Worm (Caenorhabditis elegans) whole organism, L4 larva: ENCODE results near the gene Y54F10AL.1.
"Not testable (repeated sequence)": the region's sequence is repeated elsewhere in the genome, so short reads cannot be mapped to it uniquely, and the experiment has no call there.

ENCODE experiments used
- F26F4.8 ChIP-seq: fragments of 200-800 bp; sonication (Bioruptor generic); conservative IDR thresholded peaks from 2 replicates; pipeline ENCODE4 v1.3.6; 2022; ENCODE audit warnings: missing genetic modification characterization, missing compliant biosample characterization
- T26A8.4 ChIP-seq: fragments of 200-800 bp; sonication (Bioruptor generic); IDR thresholded peaks from 2 replicates; pipeline ENCODE4 v1.3.6; 2022; ENCODE audit warnings: missing genetic modification characterization, missing compliant biosample characterization
- Y105C5A.15 ChIP-seq: fragments of 200-800 bp; sonication (Bioruptor generic); IDR thresholded peaks from 2 replicates; pipeline ENCODE4 v1.3.6; 2022; ENCODE audit warnings: missing genetic modification characterization, missing compliant biosample characterization
- Y48G9A.11 ChIP-seq: fragments of 200-800 bp; sonication (Bioruptor generic); IDR thresholded peaks from 2 replicates; pipeline ENCODE4 v1.3.6; 2022; ENCODE audit warnings: missing genetic modification reagents, missing genetic modification characterization, missing compliant biosample characterization
- aha-1 ChIP-seq: fragments of 150-350 bp; peaks from one replicate; lab custom pipeline; 2014; ENCODE audit warnings: missing biosample characterization, missing genetic modification characterization
- ama-1 ChIP-seq: fragments of 150-350 bp; optimal IDR thresholded peaks from 2 replicates; lab custom pipeline; 2014; ENCODE audit warnings: inconsistent platforms, mixed read lengths
- attf-4 ChIP-seq: sonication (generic microtip); optimal IDR thresholded peaks from 3 replicates; lab custom pipeline; 2017; ENCODE audit warnings: missing biosample characterization, missing genetic modification characterization
- ceh-28 ChIP-seq: fragments of 150-350 bp; optimal IDR thresholded peaks from 2 replicates; lab custom pipeline; 2014; ENCODE audit warnings: missing biosample characterization, missing genetic modification reagents, missing genetic modification characterization
- ceh-44 ChIP-seq: fragments of 200-800 bp; sonication (Bioruptor generic); IDR thresholded peaks from 2 replicates; pipeline ENCODE4 v1.3.6; 2022; ENCODE audit warnings: missing genetic modification reagents, missing genetic modification characterization, missing compliant biosample characterization
- ceh-82 ChIP-seq: sonication (generic microtip); optimal IDR thresholded peaks from 2 replicates; lab custom pipeline; 2017; ENCODE audit warnings: missing biosample characterization, missing genetic modification characterization
- dmd-6 ChIP-seq: fragments of 200-800 bp; sonication (Bioruptor generic); IDR thresholded peaks from 2 replicates; pipeline ENCODE4 v1.3.6; 2022; ENCODE audit warnings: missing genetic modification reagents, missing genetic modification characterization, missing compliant biosample characterization
- dmd-8 ChIP-seq: fragments of 200-800 bp; sonication (Bioruptor generic); IDR thresholded peaks from 2 replicates; pipeline ENCODE4 v1.3.6; 2022; ENCODE audit warnings: missing genetic modification characterization, missing compliant biosample characterization
- dmd-9 ChIP-seq: fragments of 200-800 bp; sonication (Bioruptor generic); IDR thresholded peaks from 2 replicates; pipeline ENCODE4 v1.3.6; 2022; ENCODE audit warnings: missing genetic modification reagents, missing genetic modification characterization, missing compliant biosample characterization
- dpl-1 ChIP-seq: fragments of 150-350 bp; optimal IDR thresholded peaks from 2 replicates; lab custom pipeline; 2014; ENCODE audit warnings: missing biosample characterization, missing genetic modification reagents, missing genetic modification characterization
- egl-43 ChIP-seq: fragments of 200-800 bp; sonication (Bioruptor generic); IDR thresholded peaks from 2 replicates; pipeline ENCODE4 v1.3.6; 2022; ENCODE audit warnings: missing genetic modification reagents, missing genetic modification characterization, missing compliant biosample characterization
- fkh-10 ChIP-seq: fragments of 150-350 bp; optimal IDR thresholded peaks from 2 replicates; lab custom pipeline; 2014; ENCODE audit warnings: missing biosample characterization, missing genetic modification reagents, missing genetic modification characterization
- hif-1 ChIP-seq, 2 experiments: sonication (generic microtip); optimal IDR thresholded peaks; 2 replicates each; lab custom pipeline; 2016 to 2017; ENCODE audit warnings: missing compliant biosample characterization in 2 of 2, missing genetic modification characterization in 2 of 2, missing genetic modification reagents in 2 of 2, missing genotype in 2 of 2, mild to moderate bottlenecking in 1 of 2
- hmg-1.1 ChIP-seq: fragments of 200-800 bp; sonication (Bioruptor generic); IDR thresholded peaks from 2 replicates; pipeline ENCODE4 v1.3.6; 2022; ENCODE audit warnings: missing genetic modification reagents, missing genetic modification characterization, missing compliant biosample characterization
- lim-7 ChIP-seq: fragments of 200-800 bp; sonication (Bioruptor generic); IDR thresholded peaks from 2 replicates; pipeline ENCODE4 v1.3.6; 2022; ENCODE audit warnings: missing genetic modification characterization, missing compliant biosample characterization
- lin-13 ChIP-seq: fragments of 150-350 bp; optimal IDR thresholded peaks from 2 replicates; lab custom pipeline; 2014; ENCODE audit warnings: missing biosample characterization, missing genetic modification reagents, missing genetic modification characterization
- lin-38 ChIP-seq: fragments of 200-800 bp; sonication (Bioruptor generic); IDR thresholded peaks from 2 replicates; pipeline ENCODE4 v1.3.6; 2022; ENCODE audit warnings: missing genetic modification reagents, missing genetic modification characterization, missing compliant biosample characterization
- lsy-2 ChIP-seq, 2 experiments: fragments of 150-350 bp in 1 of 2; sonication (generic microtip) in 1 of 2; optimal IDR thresholded peaks; 2 replicates each; lab custom pipeline; 2014 to 2017; ENCODE audit warnings: missing biosample characterization in 2 of 2, missing genetic modification characterization in 2 of 2
- madf-5 ChIP-seq, 2 experiments: fragments of 200-800 bp; sonication (Bioruptor generic); IDR thresholded peaks; 2 replicates each; pipeline ENCODE4 v1.3.6; 2022; ENCODE audit warnings: missing compliant biosample characterization in 2 of 2, missing genetic modification characterization in 2 of 2
- madf-9 ChIP-seq: fragments of 200-800 bp; sonication (Bioruptor generic); conservative IDR thresholded peaks from 2 replicates; pipeline ENCODE4 v1.3.6; 2022; ENCODE audit warnings: missing genetic modification reagents, missing genetic modification characterization, missing compliant biosample characterization
- mdt-29 ChIP-seq: fragments of 200-800 bp; sonication (Bioruptor generic); IDR thresholded peaks from 2 replicates; pipeline ENCODE4 v1.3.6; 2022; ENCODE audit warnings: missing genetic modification reagents, missing genetic modification characterization, missing compliant biosample characterization
- nhr-237 ChIP-seq: sonication (generic microtip); optimal IDR thresholded peaks from 2 replicates; lab custom pipeline; 2017; ENCODE audit warnings: missing biosample characterization, missing genetic modification characterization
- nhr-25 ChIP-seq: sonication (generic microtip); optimal IDR thresholded peaks from 2 replicates; lab custom pipeline; 2017; ENCODE audit warnings: missing genetic modification characterization, mild to moderate bottlenecking, missing compliant biosample characterization, antibody characterized with exemption, moderate library complexity, borderline replicate concordance; ENCODE audit not compliant: insufficient read depth
- nhr-48 ChIP-seq: sonication (generic microtip); optimal IDR thresholded peaks from 2 replicates; lab custom pipeline; 2016; ENCODE audit warnings: mild to moderate bottlenecking, missing genetic modification characterization, missing compliant biosample characterization
- pha-4 ChIP-seq, 2 experiments: fragments of 150-350 bp in 1 of 2; fragments of 200-800 bp in 1 of 2; sonication (Bioruptor generic) in 1 of 2; IDR thresholded peaks in 1 of 2; optimal IDR thresholded peaks in 1 of 2; 2 replicates each; pipeline versions ENCODE4 v1.3.6 to Lab custom; 2014 to 2022; ENCODE audit warnings: missing genetic modification characterization in 2 of 2, missing genetic modification reagents in 2 of 2, missing biosample characterization in 1 of 2, missing compliant biosample characterization in 1 of 2
- saeg-2 ChIP-seq: fragments of 200-800 bp; sonication (Bioruptor generic); IDR thresholded peaks from 2 replicates; pipeline ENCODE4 v1.3.6; 2022; ENCODE audit warnings: missing genetic modification reagents, missing genetic modification characterization, missing compliant biosample characterization
- snpc-1.2 ChIP-seq: fragments of 200-800 bp; sonication (Bioruptor generic); IDR thresholded peaks from 2 replicates; pipeline ENCODE4 v1.3.6; 2022; ENCODE audit warnings: missing genetic modification reagents, missing genetic modification characterization, missing compliant biosample characterization
- tra-1 ChIP-seq: fragments of 200-800 bp; sonication (Bioruptor generic); IDR thresholded peaks from 2 replicates; pipeline ENCODE4 v1.3.6; 2022; ENCODE audit warnings: missing genetic modification reagents, missing genetic modification characterization, missing compliant biosample characterization
- unc-62 ChIP-seq, 3 experiments: fragments of 150-350 bp in 1 of 3; sonication (generic microtip); optimal IDR thresholded peaks in 2 of 3; peaks in 1 of 3; 1 replicate in 1 of 3; 2 replicates in 2 of 3; lab custom pipeline; 2014 to 2017; ENCODE audit warnings: missing biosample characterization in 3 of 3, missing genetic modification characterization in 3 of 3, missing genetic modification reagents in 3 of 3, missing genotype in 1 of 3
- vab-7 ChIP-seq: fragments of 200-800 bp; sonication (Bioruptor generic); IDR thresholded peaks from 2 replicates; pipeline ENCODE4 v1.3.6; 2022; ENCODE audit warnings: missing genetic modification reagents, missing genetic modification characterization, missing compliant biosample characterization

Gene Y54F10AL.1

ce11 chrIII:2477303-2477702 is 10.2 kb upstream of the Y54F10AL.1 start:
- TF ChIP-seq ama-1 (lab: Kevin White, UChicago) (no peak), lin-13 (GFP tag; lab: Kevin White, UChicago) (no peak), ceh-44 (GFP tag; lab: Robert Waterston, UW) (no peak), lin-38 (GFP tag; lab: Robert Waterston, UW) (peak; percentile 62)

- TF ChIP-seq snpc-1.2 (no peak), ceh-44 (GFP tag; lab: Robert Waterston, UW) (no peak), nhr-237 (no peak), dpl-1 (GFP tag; lab: Kevin White, UChicago) (no peak), ceh-28 (tag; lab: Kevin White, UChicago) (peak; percentile 98), fkh-10 (GFP tag; lab: Kevin White, UChicago) (no peak), attf-4 (tag; lab: Kevin White, UChicago) (no peak), lin-13 (GFP tag; lab: Kevin White, UChicago) (no peak), madf-9 (GFP tag; lab: Robert Waterston, UW) (no peak), unc-62 (GFP tag; optimal IDR thresholded peaks at IDR 0.05 in 1 of 2; lab: Kevin White, UChicago) (no peak), unc-62 (tag; optimal IDR thresholded peaks at IDR 0.05; lab: Kevin White, UChicago) (no peak), nhr-25 (tag; lab: Kevin White, UChicago) (no peak), aha-1 (no peak), nhr-48 (no peak), dmd-9 (GFP tag; lab: Robert Waterston, UW) (0 out of 2 replicates have a peak, but pooled peaks have one; percentile 24), hif-1 (tag; optimal IDR thresholded peaks at IDR 0.05; lab: Kevin White, UChicago) (no peak)
These were observed 8.9 kb upstream of the Y54F10AL.1 start for ce11 chrIII:2478605-2479004.

- no peak for TF ChIP-seq nhr-237
- peak; percentile 88 for TF ChIP-seq lin-13 (GFP tag; lab: Kevin White, UChicago)
- no peak for TF ChIP-seq dmd-6 (GFP tag; lab: Robert Waterston, UW)
- no peak for TF ChIP-seq ceh-82
- no peak for TF ChIP-seq saeg-2 (GFP tag; lab: Robert Waterston, UW)
- TF ChIP-seq lsy-2 (tag; optimal IDR thresholded peaks at IDR 0.05; lab: Kevin White, UChicago): peak in 1 of 2 experiments; percentile 68
These were observed 5.3 kb upstream of the Y54F10AL.1 start for ce11 chrIII:2482171-2482570.

DNA sequence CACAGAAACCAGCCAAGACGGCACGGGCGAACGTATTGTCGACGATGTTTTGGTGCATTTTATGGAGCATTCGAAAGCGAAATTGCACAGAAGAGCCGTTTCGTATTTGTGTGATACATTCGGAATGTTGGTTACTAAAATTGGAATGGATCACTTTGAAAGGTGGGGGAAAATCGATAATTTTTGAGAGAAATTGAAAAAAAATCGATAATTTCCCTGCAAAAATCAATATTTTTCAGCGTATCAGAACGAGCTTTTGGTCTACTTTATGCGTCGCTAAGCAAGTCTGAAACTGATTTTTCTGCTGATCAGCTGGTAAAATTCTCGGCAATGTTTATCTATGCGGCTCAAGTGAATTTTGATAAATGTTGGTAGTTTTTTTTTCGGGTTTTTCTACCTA is 4.8 kb upstream of the Y54F10AL.1 start:
- TF ChIP-seq ceh-28 (tag; lab: Kevin White, UChicago): peak; percentile 77
- TF ChIP-seq lin-13 (GFP tag; lab: Kevin White, UChicago): no peak
- TF ChIP-seq, all 104 proteins: peak for 1

DNA sequence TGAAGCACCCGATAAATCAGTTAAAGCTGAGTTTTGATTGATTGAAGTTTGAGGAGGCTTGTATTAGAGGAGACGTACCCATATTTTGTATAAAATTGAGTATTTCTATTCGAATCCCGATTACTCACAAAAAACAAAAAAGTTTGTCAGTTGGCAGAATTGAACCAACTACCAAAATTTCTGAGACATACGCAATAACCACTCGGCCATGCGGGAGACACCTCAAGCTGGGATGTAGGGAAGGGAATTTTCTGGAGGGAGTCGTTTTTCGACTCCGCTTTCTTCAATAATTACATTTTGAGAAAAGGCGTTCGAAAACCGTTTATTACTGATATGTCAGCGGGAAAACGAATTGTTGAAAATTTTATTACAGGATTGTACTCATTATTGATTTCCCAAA is 7.2 kb downstream of the Y54F10AL.1 start:
- TF ChIP-seq lin-38 (GFP tag; lab: Robert Waterston, UW) (peak; percentile 75), hmg-1.1 (peak; percentile 55; the same call in 1 of the 2 replicates), T26A8.4 (GFP tag; lab: Robert Waterston, UW) (0 out of 2 replicates have a peak, but pooled peaks have one; percentile 53), vab-7 (GFP tag; lab: Robert Waterston, UW) (peak; percentile 53; the same call in 1 of the 2 replicates), dmd-8 (0 out of 2 replicates have a peak, but pooled peaks have one; percentile 70), lim-7 (GFP tag; lab: Robert Waterston, UW) (peak; percentile 85), mdt-29 (GFP tag; lab: Robert Waterston, UW) (0 out of 2 replicates have a peak, but pooled peaks have one; percentile 39), Y48G9A.11 (GFP tag; lab: Robert Waterston, UW) (0 out of 2 replicates have a peak, but pooled peaks have one; percentile 37), pha-4 (GFP tag; IDR thresholded peaks at IDR 0.05; lab: Robert Waterston, UW) (peak; percentile 80; the same call in 1 of the 2 replicates), tra-1 (GFP tag; lab: Robert Waterston, UW) (0 out of 2 replicates have a peak, but pooled peaks have one; percentile 14), Y105C5A.15 (GFP tag; lab: Robert Waterston, UW) (0 out of 2 replicates have a peak, but pooled peaks have one; percentile 27), egl-43 (GFP tag; lab: Robert Waterston, UW) (peak; percentile 81; the same call in 1 of the 2 replicates), snpc-1.2 (peak; percentile 77), madf-5 (GFP tag; IDR thresholded peaks at IDR 0.05; lab: Robert Waterston, UW) (0 out of 4 replicates have a peak, but pooled peaks of 1 of the 2 experiments have one; percentile 8), F26F4.8 (GFP tag; lab: Robert Waterston, UW) (peak; percentile 84)
- TF ChIP-seq pha-4 (tag; optimal IDR thresholded peaks at IDR 0.05; lab: Kevin White, UChicago): not testable (repeated sequence)
- TF ChIP-seq, all 104 proteins: peak for 15; not testable (repeated sequence) for 89
